Worm (Caenorhabditis elegans): ENCODE results near the gene cki-2.

Gene cki-2

DNA sequence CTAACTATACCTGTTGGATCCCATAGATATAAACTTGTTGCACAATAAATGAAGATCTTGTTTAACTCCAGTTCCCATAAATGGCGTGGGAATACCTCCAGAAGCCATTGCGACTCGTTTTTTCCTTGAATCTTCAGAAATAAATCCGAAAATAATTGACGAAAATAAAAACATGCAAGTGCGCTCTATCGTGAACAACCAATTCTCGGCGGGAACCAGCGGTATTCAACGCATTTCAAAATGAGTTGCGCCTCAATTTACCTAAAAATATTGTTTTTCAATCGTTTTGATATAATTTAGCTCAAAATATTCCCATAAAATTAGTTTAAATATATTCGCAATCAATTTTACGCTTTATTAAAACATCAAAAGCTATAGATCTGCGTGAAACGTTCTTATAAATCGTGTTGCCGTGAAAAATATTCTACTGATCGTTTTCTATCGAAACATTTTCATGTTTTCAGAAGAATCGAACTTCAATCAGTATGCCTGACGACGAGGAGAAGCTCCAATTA lies 35.1 kb upstream of the cki-2 start, which contains the start of the genes snpc-1.1 and spdl-1:
Gene snpc-1.1, minus strand, starts transcription at position 200 of the 515 bp plus-strand sequence.
Gene spdl-1, plus strand, starts transcription at position 465 of the 515 bp plus-strand sequence.
- TF ChIP-seq lin-38 (GFP tag; IDR thresholded peaks at IDR 0.05): peak; percentile 88
- no peak for TF ChIP-seq ceh-32 (tag; optimal IDR thresholded peaks at IDR 0.05; ENCODE audit: poor library complexity)
- TF ChIP-seq lin-15B (tag; optimal IDR thresholded peaks at IDR 0.05): no peak
- TF ChIP-seq dpl-1 (GFP tag; optimal IDR thresholded peaks at IDR 0.05): peak; percentile 67
- no peak for TF ChIP-seq rbr-2 (tag; optimal IDR thresholded peaks at IDR 0.05)
- no peak for TF ChIP-seq ZK337.2 (GFP tag; IDR thresholded peaks at IDR 0.05)
- peak in 1 of 2 experiments; percentile 41 for TF ChIP-seq lsy-2 (tag; optimal IDR thresholded peaks at IDR 0.05)
- TF ChIP-seq lin-1 (GFP tag; IDR thresholded peaks at IDR 0.05): no peak
- no peak for TF ChIP-seq lin-29 (GFP tag; IDR thresholded peaks at IDR 0.05)
- no peak for TF ChIP-seq pha-4 (GFP tag; IDR thresholded peaks at IDR 0.05)
- TF ChIP-seq pha-4 (tag; optimal IDR thresholded peaks at IDR 0.05): peak; percentile 9
- no peak for TF ChIP-seq daf-19 (GFP tag; conservative IDR thresholded peaks at IDR 0.05)
- TF ChIP-seq mes-2 (tag; optimal IDR thresholded peaks at IDR 0.05; ENCODE audit: poor library complexity, severe bottlenecking): peak; percentile 62
- TF ChIP-seq vab-7 (GFP tag; IDR thresholded peaks at IDR 0.05): no peak

- no peak for TF ChIP-seq ceh-28 (tag; optimal IDR thresholded peaks at IDR 0.05)
- TF ChIP-seq ceh-82 (tag; optimal IDR thresholded peaks at IDR 0.05): no peak
- no peak for TF ChIP-seq nhr-10 (tag; optimal IDR thresholded peaks at IDR 0.05)
- TF ChIP-seq nhr-76 (tag; optimal IDR thresholded peaks at IDR 0.05): no peak
- no peak for TF ChIP-seq aly-2 (tag; optimal IDR thresholded peaks at IDR 0.05)
- TF ChIP-seq lin-13 (GFP tag; optimal IDR thresholded peaks at IDR 0.05): no peak
- TF ChIP-seq ztf-11 (tag; optimal IDR thresholded peaks at IDR 0.05): no peak
- TF ChIP-seq unc-62 (GFP tag; optimal IDR thresholded peaks at IDR 0.05 in 1 of 2): peak in 1 of 2 experiments; percentile 11
- no peak for TF ChIP-seq unc-62 (tag; optimal IDR thresholded peaks at IDR 0.05)
- peak; percentile 62 for TF ChIP-seq lin-38 (GFP tag; IDR thresholded peaks at IDR 0.05)
These were observed 32.8 kb upstream of the cki-2 start, which contains the start of gene skr-17 for ce11 chrII:7783467-7783959. Gene skr-17, plus strand, starts transcription at chrII:7783517.

ce11 chrII:7789605-7790004 lies 26.7 kb upstream of the cki-2 start:
- TF ChIP-seq nhr-77 (tag; optimal IDR thresholded peaks at IDR 0.05) (no peak), saeg-2 (GFP tag; IDR thresholded peaks at IDR 0.05) (no peak), unc-62 (GFP tag; optimal IDR thresholded peaks at IDR 0.05 in 1 of 2) (peak in 1 of 2 experiments; percentile 58), unc-62 (tag; optimal IDR thresholded peaks at IDR 0.05) (no peak), snpc-4 (tag; optimal IDR thresholded peaks at IDR 0.05) (no peak)

ce11 chrII:7790324-7790898 lies 25.9 kb upstream of the cki-2 start, which contains the start of gene srlf-1:
Gene srlf-1, plus strand, starts transcription at chrII:7790591.
- TF ChIP-seq rbr-2 (tag; optimal IDR thresholded peaks at IDR 0.05) (no peak), nhr-28 (tag; optimal IDR thresholded peaks at IDR 0.05) (peak; percentile 34), ama-1 (optimal IDR thresholded peaks at IDR 0.05) (peak; percentile 90), hlh-11 (tag; optimal IDR thresholded peaks at IDR 0.05) (peak; percentile 14), gei-8 (GFP tag; optimal IDR thresholded peaks at IDR 0.05) (peak; percentile 16), nhr-25 (tag; optimal IDR thresholded peaks at IDR 0.05; ENCODE audit: borderline replicate concordance, insufficient read depth) (no peak), set-16 (GFP tag; IDR thresholded peaks at IDR 0.05) (no peak; the same call in 1 of the 2 replicates), mxl-2 (GFP tag; conservative IDR thresholded peaks at IDR 0.05) (0 out of 2 replicates have a peak, but pooled peaks have one; percentile 34), ceh-44 (GFP tag; IDR thresholded peaks at IDR 0.05) (no peak)
